Fruit fly (Drosophila melanogaster) whole organism, pupa: ENCODE results near the gene CG31220.

Experiments
- CG12605 ChIP-seq: fragments of 200-800 bp; sonication (Bioruptor generic); IDR thresholded peaks from 2 replicates; pipeline ENCODE4 v1.3.6; 2022; ENCODE audit warnings: missing biosample characterization, missing genetic modification characterization
- CG13204 ChIP-seq: fragments of 200-800 bp; sonication (Bioruptor generic); optimal IDR thresholded peaks from 2 replicates; lab custom pipeline; 2018; ENCODE audit warnings: missing biosample characterization, mild to moderate bottlenecking, missing genetic modification characterization, moderate library complexity
- CG14655 ChIP-seq: fragments of 200-800 bp; sonication (Bioruptor generic); optimal IDR thresholded peaks from 3 replicates; lab custom pipeline; 2017; ENCODE audit warnings: mild to moderate bottlenecking, missing biosample characterization, missing genetic modification reagents, missing genetic modification characterization
- CG34367 ChIP-seq: fragments of 200-800 bp; sonication (Bioruptor generic); optimal IDR thresholded peaks from 2 replicates; lab custom pipeline; 2018; ENCODE audit warnings: missing biosample characterization, mild to moderate bottlenecking, missing genetic modification characterization
- EcR ChIP-seq: fragments of 200-800 bp; sonication (Bioruptor generic); optimal IDR thresholded peaks from 3 replicates; lab custom pipeline; 2019; ENCODE audit warnings: missing biosample characterization, missing genetic modification characterization, mild to moderate bottlenecking, moderate library complexity, missing genetic modification reagents
- Pif1B ChIP-seq: fragments of 200-800 bp; sonication (Bioruptor generic); optimal IDR thresholded peaks from 3 replicates; lab custom pipeline; 2016; ENCODE audit warnings: missing biosample characterization, missing genetic modification characterization
- fd96Ca ChIP-seq: fragments of 200-800 bp; sonication (Bioruptor generic); IDR thresholded peaks from 3 replicates; pipeline ENCODE4 v1.3.6; 2022; ENCODE audit warnings: missing biosample characterization, missing genetic modification characterization

DNA sequence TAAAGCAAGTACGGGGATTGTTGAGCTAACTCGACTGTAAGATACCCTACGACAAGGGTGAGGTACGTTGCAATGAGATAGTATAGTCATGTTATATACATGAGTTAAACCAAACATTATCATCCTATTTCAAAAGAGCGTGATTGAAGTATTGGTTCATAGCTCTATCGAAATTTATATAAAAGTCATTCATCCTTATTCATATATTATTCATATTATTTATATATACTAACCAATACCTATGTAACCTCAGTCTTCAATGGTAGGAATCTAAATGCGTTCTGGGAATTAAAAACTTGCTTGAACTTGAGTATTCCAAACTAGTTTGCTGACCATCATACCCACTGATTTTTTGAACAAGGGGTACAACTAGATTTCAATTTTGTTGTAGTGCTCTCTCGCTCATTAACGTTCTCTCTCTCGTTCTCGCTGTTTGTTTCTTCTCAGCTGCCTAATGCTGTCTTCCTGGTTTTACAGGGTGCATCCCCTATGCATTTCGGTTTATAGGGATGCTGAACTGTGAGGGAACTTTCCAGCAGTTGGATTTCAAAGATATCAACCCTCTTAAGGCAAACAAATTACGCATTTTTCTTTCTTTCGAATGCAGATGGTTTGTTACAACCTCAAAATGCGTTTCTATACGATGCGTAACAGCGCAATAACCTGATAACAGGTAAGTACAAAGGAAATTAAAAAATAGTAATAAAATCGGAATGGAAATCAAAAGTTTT lies 20.3 kb upstream of the CG31220 start:
- TF ChIP-seq CG34367 (tag; lab: Kevin White, UChicago) (no peak), CG12605 (GFP tag; lab: Robert Waterston, UW) (no peak), EcR (GFP tag; lab: Kevin White, UChicago) (no peak), CG14655 (GFP tag; lab: Kevin White, UChicago) (peak; percentile 78), Pif1B (no peak), CG13204 (no peak), fd96Ca (no peak)
